Worm (Caenorhabditis elegans) whole organism, L3 larva: ENCODE results near the gene cyp-29A4.

Experiments used
- R02D3.7 ChIP-seq: fragments of 150-350 bp; optimal IDR thresholded peaks from 2 replicates; lab custom pipeline; 2014; ENCODE audit warnings: missing biosample characterization, missing genetic modification characterization
- aly-2 ChIP-seq: fragments of 150-350 bp; optimal IDR thresholded peaks from 2 replicates; lab custom pipeline; 2014; ENCODE audit warnings: missing biosample characterization, missing genetic modification characterization
- ama-1 ChIP-seq: fragments of 150-350 bp; optimal IDR thresholded peaks from 2 replicates; lab custom pipeline; 2018
- ceh-16 ChIP-seq: sonication (generic microtip); optimal IDR thresholded peaks from 2 replicates; lab custom pipeline; 2017; ENCODE audit warnings: missing biosample characterization, missing genetic modification characterization
- ceh-9 ChIP-seq: sonication (generic microtip); optimal IDR thresholded peaks from 2 replicates; lab custom pipeline; 2018; ENCODE audit warnings: missing biosample characterization, missing genetic modification characterization
- daf-12 ChIP-seq: fragments of 150-350 bp; optimal IDR thresholded peaks from 2 replicates; lab custom pipeline; 2014; ENCODE audit warnings: missing biosample characterization, missing genetic modification reagents, missing genetic modification characterization
- egl-27 ChIP-seq: sonication (generic microtip); optimal IDR thresholded peaks from 4 replicates; lab custom pipeline; 2017; ENCODE audit warnings: missing biosample characterization, missing genetic modification reagents, missing genetic modification characterization
- egl-5 ChIP-seq: fragments of 150-350 bp; optimal IDR thresholded peaks from 2 replicates; lab custom pipeline; 2017; ENCODE audit warnings: missing biosample characterization, missing genetic modification reagents, missing genetic modification characterization, inconsistent platforms
- elt-2 ChIP-seq: sonication (generic microtip); optimal IDR thresholded peaks from 2 replicates; lab custom pipeline; 2016; ENCODE audit warnings: missing genetic modification reagents, mild to moderate bottlenecking, missing genetic modification characterization, missing compliant biosample characterization
- elt-3 ChIP-seq, 3 experiments: fragments of 150-350 bp in 1 of 3; sonication (generic microtip) in 2 of 3; optimal IDR thresholded peaks; 2 replicates in 2 of 3; 4 replicates in 1 of 3; lab custom pipeline; 2014 to 2017; ENCODE audit warnings: missing biosample characterization in 3 of 3, missing genetic modification characterization in 3 of 3
- eor-1 ChIP-seq, 2 experiments: fragments of 150-350 bp; optimal IDR thresholded peaks; 2 replicates each; lab custom pipeline; 2014 to 2018; ENCODE audit warnings: missing biosample characterization in 2 of 2, missing genetic modification characterization in 2 of 2
- fkh-10 ChIP-seq: sonication (generic microtip); optimal IDR thresholded peaks from 2 replicates; lab custom pipeline; 2017; ENCODE audit warnings: missing biosample characterization, missing genetic modification reagents, missing genetic modification characterization
- fkh-2 ChIP-seq: fragments of 150-350 bp; optimal IDR thresholded peaks from 2 replicates; lab custom pipeline; 2014; ENCODE audit warnings: missing biosample characterization, missing genetic modification reagents, missing genetic modification characterization
- hmg-11 ChIP-seq: sonication (generic microtip); optimal IDR thresholded peaks from 2 replicates; lab custom pipeline; 2016; ENCODE audit warnings: missing genetic modification characterization, missing compliant biosample characterization
- lin-15B ChIP-seq: fragments of 150-350 bp; optimal IDR thresholded peaks from 2 replicates; lab custom pipeline; 2014; ENCODE audit warnings: missing biosample characterization, missing genetic modification characterization
- lin-39 ChIP-seq: fragments of 150-350 bp; optimal IDR thresholded peaks from 2 replicates; lab custom pipeline; 2018; ENCODE audit warnings: missing biosample characterization, missing genetic modification reagents, missing genetic modification characterization
- lsy-12 ChIP-seq: sonication (generic microtip); optimal IDR thresholded peaks from 2 replicates; lab custom pipeline; 2016; ENCODE audit warnings: mild to moderate bottlenecking, missing genetic modification characterization, missing compliant biosample characterization
- mdl-1 ChIP-seq: fragments of 150-350 bp; optimal IDR thresholded peaks from 2 replicates; lab custom pipeline; 2014; ENCODE audit warnings: missing biosample characterization, missing genetic modification characterization
- mml-1 ChIP-seq: fragments of 150-350 bp; sonication (generic microtip); optimal IDR thresholded peaks from 3 replicates; lab custom pipeline; 2014; ENCODE audit warnings: missing biosample characterization, missing genetic modification characterization
- nfya-1 ChIP-seq: sonication (generic microtip); optimal IDR thresholded peaks from 2 replicates; lab custom pipeline; 2017; ENCODE audit warnings: missing genetic modification characterization, mild to moderate bottlenecking, missing compliant biosample characterization, antibody characterized with exemption, moderate library complexity; ENCODE audit not compliant: insufficient read depth
- nhr-11 ChIP-seq: fragments of 150-350 bp; optimal IDR thresholded peaks from 2 replicates; lab custom pipeline; 2014; ENCODE audit warnings: missing biosample characterization, missing genetic modification characterization
- nhr-12 ChIP-seq: fragments of 150-350 bp; optimal IDR thresholded peaks from 2 replicates; lab custom pipeline; 2014; ENCODE audit warnings: missing biosample characterization, missing genetic modification characterization
- nhr-23 ChIP-seq: fragments of 150-350 bp; optimal IDR thresholded peaks from 2 replicates; lab custom pipeline; 2014; ENCODE audit warnings: missing biosample characterization, missing genetic modification reagents, missing genetic modification characterization
- nhr-25 ChIP-seq: sonication (generic microtip); optimal IDR thresholded peaks from 2 replicates; lab custom pipeline; 2017; ENCODE audit warnings: missing biosample characterization, missing genetic modification characterization
- nhr-28 ChIP-seq: fragments of 150-350 bp; optimal IDR thresholded peaks from 2 replicates; lab custom pipeline; 2014; ENCODE audit warnings: missing biosample characterization, missing genetic modification characterization
- nhr-67 ChIP-seq: fragments of 150-350 bp; optimal IDR thresholded peaks from 2 replicates; lab custom pipeline; 2014; ENCODE audit warnings: missing biosample characterization, missing genetic modification characterization
- nhr-76 ChIP-seq: fragments of 150-350 bp; sonication (generic microtip); optimal IDR thresholded peaks from 5 replicates; lab custom pipeline; 2014; ENCODE audit warnings: missing biosample characterization, missing genetic modification characterization
- nhr-77 ChIP-seq: fragments of 150-350 bp; optimal IDR thresholded peaks from 2 replicates; lab custom pipeline; 2014; ENCODE audit warnings: missing biosample characterization, missing genetic modification characterization
- pqm-1 ChIP-seq: fragments of 150-350 bp; optimal IDR thresholded peaks from 2 replicates; lab custom pipeline; 2017; ENCODE audit warnings: missing biosample characterization, missing genetic modification characterization, inconsistent platforms
- sea-2 ChIP-seq: fragments of 150-350 bp; sonication (generic microtip); optimal IDR thresholded peaks from 4 replicates; lab custom pipeline; 2014; ENCODE audit warnings: missing biosample characterization, missing genetic modification reagents, missing genetic modification characterization
- skn-1 ChIP-seq: fragments of 150-350 bp; optimal IDR thresholded peaks from 2 replicates; lab custom pipeline; 2014; ENCODE audit warnings: missing biosample characterization, missing genetic modification characterization
- snpc-4 ChIP-seq: fragments of 150-350 bp; optimal IDR thresholded peaks from 2 replicates; lab custom pipeline; 2014; ENCODE audit warnings: missing biosample characterization, missing genetic modification characterization
- unc-39 ChIP-seq: sonication (generic microtip); optimal IDR thresholded peaks from 4 replicates; lab custom pipeline; 2017; ENCODE audit warnings: missing biosample characterization, missing genetic modification characterization
- ztf-4 ChIP-seq: fragments of 150-350 bp; optimal IDR thresholded peaks from 2 replicates; lab custom pipeline; 2014; ENCODE audit warnings: missing biosample characterization, missing genetic modification characterization

cyp-29A4 gene

ce11 chrV:9629643-9630042 is 24.9 kb upstream of the cyp-29A4 start, which contains the start of gene col-146:
Gene col-146, plus strand, starts transcription at chrV:9629943.
- TF ChIP-seq nhr-28 (tag; lab: Kevin White, UChicago), result no peak
- no peak for TF ChIP-seq ztf-4 (tag; lab: Kevin White, UChicago)
- TF ChIP-seq nhr-25 (tag; lab: Kevin White, UChicago), result peak; percentile 26

ce11 chrV:9630542-9630941 is 24.0 kb upstream of the cyp-29A4 start:
- TF ChIP-seq nhr-67 (tag; lab: Kevin White, UChicago) (no peak), nhr-76 (tag; lab: Kevin White, UChicago) (no peak), sea-2 (no peak), lin-15B (tag; lab: Kevin White, UChicago) (no peak), fkh-10 (GFP tag; lab: Kevin White, UChicago) (no peak), lin-39 (tag; lab: Kevin White, UChicago) (no peak), ztf-4 (tag; lab: Kevin White, UChicago) (no peak), mml-1 (tag; lab: Kevin White, UChicago) (no peak), snpc-4 (tag; lab: Kevin White, UChicago) (no peak), nhr-77 (tag; lab: Kevin White, UChicago) (no peak), daf-12 (tag; lab: Kevin White, UChicago) (no peak), eor-1 (tag; optimal IDR thresholded peaks at IDR 0.05; lab: Kevin White, UChicago) (no peak)

ce11 chrV:9630944-9631343 is 23.6 kb upstream of the cyp-29A4 start, which contains the start of gene T06E4.5:
Gene T06E4.5, plus strand, starts transcription at chrV:9631244.
- TF ChIP-seq nfya-1 (tag; lab: Kevin White, UChicago) (no peak), hmg-11 (tag; lab: Kevin White, UChicago) (no peak), nhr-76 (tag; lab: Kevin White, UChicago) (no peak), mml-1 (tag; lab: Kevin White, UChicago) (no peak), sea-2 (no peak), fkh-2 (tag; lab: Kevin White, UChicago) (no peak), R02D3.7 (tag; lab: Kevin White, UChicago) (no peak), nhr-12 (no peak), mdl-1 (tag; lab: Kevin White, UChicago) (no peak), egl-27 (tag; lab: Kevin White, UChicago) (no peak), nhr-77 (tag; lab: Kevin White, UChicago) (no peak), aly-2 (tag; lab: Kevin White, UChicago) (no peak)

ce11 chrV:9632348-9632747 is 22.2 kb upstream of the cyp-29A4 start:
- TF ChIP-seq nhr-77 (tag; lab: Kevin White, UChicago) (no peak), nhr-28 (tag; lab: Kevin White, UChicago) (no peak), egl-5 (tag; lab: Kevin White, UChicago) (no peak)

DNA sequence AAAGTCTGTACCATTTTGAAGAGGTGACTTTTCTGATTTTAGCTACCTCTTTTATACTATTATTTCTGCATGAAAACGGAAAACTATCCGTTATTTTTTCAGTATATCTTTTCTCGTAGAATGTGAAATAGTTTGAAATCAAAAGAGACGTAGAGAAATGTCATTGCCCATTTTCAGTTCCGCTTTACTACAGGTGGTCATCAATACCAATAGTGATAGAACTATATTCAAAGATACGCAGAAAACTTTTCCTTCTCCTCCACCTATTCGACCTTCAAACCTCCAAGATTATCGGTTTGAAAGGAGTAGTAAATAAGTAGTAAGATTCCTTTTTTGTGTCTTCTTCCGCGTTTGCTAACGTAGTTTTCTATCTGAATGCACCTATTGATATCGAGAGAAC is 21.2 kb upstream of the cyp-29A4 start, which contains the start of gene col-147:
Gene col-147, minus strand, starts transcription at position 26 of the 400 bp plus-strand sequence.
- peak; percentile 44 for TF ChIP-seq nhr-23 (tag; lab: Kevin White, UChicago)
- TF ChIP-seq daf-12 (tag; lab: Kevin White, UChicago), result no peak
- TF ChIP-seq ama-1 (lab: Kevin White, UChicago), result no peak
- TF ChIP-seq nhr-25 (tag; lab: Kevin White, UChicago), result peak; percentile 39
- TF ChIP-seq pqm-1, result no peak
- TF ChIP-seq aly-2 (tag; lab: Kevin White, UChicago), result no peak
- TF ChIP-seq nhr-76 (tag; lab: Kevin White, UChicago), result no peak
- no peak for TF ChIP-seq ceh-9 (tag; lab: Kevin White, UChicago)
- no peak for TF ChIP-seq fkh-10 (GFP tag; lab: Kevin White, UChicago)
- no peak for TF ChIP-seq ceh-16
- TF ChIP-seq nhr-11 (tag; lab: Kevin White, UChicago), result no peak
- TF ChIP-seq nhr-67 (tag; lab: Kevin White, UChicago), result no peak
- TF ChIP-seq lsy-12, result no peak
- TF ChIP-seq nhr-77 (tag; lab: Kevin White, UChicago), result no peak

DNA sequence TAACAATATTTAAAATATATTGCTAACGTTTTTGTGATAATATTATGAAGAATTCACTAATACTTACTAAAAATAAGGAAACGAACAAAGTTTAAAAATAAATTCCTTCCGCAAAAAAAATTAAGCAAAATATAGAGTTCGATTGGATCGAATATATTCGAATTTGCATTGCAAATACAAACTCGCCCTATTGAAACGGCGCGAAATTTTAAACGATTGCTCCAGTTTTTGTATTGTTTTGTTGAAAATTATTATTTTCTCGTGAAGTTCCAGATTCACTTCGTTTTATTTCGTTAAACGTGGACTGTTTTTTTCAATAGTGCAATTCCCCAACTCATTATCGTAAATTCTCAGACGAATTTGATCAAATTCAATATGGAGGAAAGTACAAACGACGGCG is 9.0 kb upstream of the cyp-29A4 start, which contains the start of the genes atl-1 and hcp-2:
Gene atl-1, minus strand, starts transcription at position 89 of the 400 bp plus-strand sequence.
Gene hcp-2, plus strand, starts transcription at position 353 of the 400 bp plus-strand sequence.
- no peak for TF ChIP-seq skn-1 (tag; lab: Kevin White, UChicago)
- no peak for TF ChIP-seq unc-39
- TF ChIP-seq nhr-28 (tag; lab: Kevin White, UChicago), result no peak
- no peak for TF ChIP-seq elt-3 (tag; optimal IDR thresholded peaks at IDR 0.05; lab: Kevin White, UChicago)
- no peak for TF ChIP-seq mml-1 (tag; lab: Kevin White, UChicago)
- no peak for TF ChIP-seq nhr-23 (tag; lab: Kevin White, UChicago)
- no peak for TF ChIP-seq elt-2 (tag; lab: Kevin White, UChicago)
- no peak for TF ChIP-seq nhr-12
- TF ChIP-seq ama-1 (lab: Kevin White, UChicago), result no peak
- TF ChIP-seq snpc-4 (tag; lab: Kevin White, UChicago), result no peak
- TF ChIP-seq R02D3.7 (tag; lab: Kevin White, UChicago), result no peak
